Worm (Caenorhabditis elegans) whole organism, late embryonic: ENCODE measurements around the gene T16A1.2.

Experiments
- C38D4.7 ChIP-seq: fragments of 200-800 bp; sonication (Bioruptor generic); optimal IDR thresholded peaks from 2 replicates; lab custom pipeline; 2018; ENCODE audit warnings: mild to moderate bottlenecking, missing genetic modification characterization, moderate library complexity, missing compliant biosample characterization
- K02D7.2 ChIP-seq: sonication (generic microtip); optimal IDR thresholded peaks from 2 replicates; lab custom pipeline; 2017; ENCODE audit warnings: mild to moderate bottlenecking, missing genetic modification characterization, missing compliant biosample characterization
- K09A11.1 ChIP-seq: sonication (generic microtip); optimal IDR thresholded peaks from 2 replicates; lab custom pipeline; 2017; ENCODE audit warnings: antibody characterized with exemption, mild to moderate bottlenecking, missing genetic modification characterization, missing compliant biosample characterization; ENCODE audit not compliant: insufficient read depth
- T23F11.4 ChIP-seq: fragments of 200-800 bp; sonication (Bioruptor generic); optimal IDR thresholded peaks from 2 replicates; lab custom pipeline; 2018; ENCODE audit warnings: mild to moderate bottlenecking, missing genetic modification characterization, missing compliant biosample characterization
- Y22D7AL.16 ChIP-seq: sonication (generic microtip); optimal IDR thresholded peaks from 2 replicates; lab custom pipeline; 2016; ENCODE audit warnings: missing genetic modification characterization, missing compliant biosample characterization
- ceh-19 ChIP-seq: fragments of 200-800 bp; sonication (Bioruptor generic); optimal IDR thresholded peaks from 2 replicates; lab custom pipeline; 2018; ENCODE audit warnings: mild to moderate bottlenecking, missing genetic modification characterization, missing compliant biosample characterization
- ceh-31 ChIP-seq: sonication (generic microtip); optimal IDR thresholded peaks from 2 replicates; lab custom pipeline; 2016; ENCODE audit warnings: missing genetic modification characterization, missing compliant biosample characterization
- ceh-34 ChIP-seq: sonication (generic microtip); optimal IDR thresholded peaks from 2 replicates; lab custom pipeline; 2016; ENCODE audit warnings: mild to moderate bottlenecking, missing genetic modification characterization, missing compliant biosample characterization
- ceh-48 ChIP-seq: sonication (generic microtip); optimal IDR thresholded peaks from 2 replicates; lab custom pipeline; 2016; ENCODE audit warnings: missing genetic modification characterization, inconsistent platforms, missing compliant biosample characterization
- ceh-6 ChIP-seq: fragments of 200-800 bp; sonication (Bioruptor generic); optimal IDR thresholded peaks from 2 replicates; lab custom pipeline; 2018; ENCODE audit warnings: mild to moderate bottlenecking, missing genetic modification characterization, missing compliant biosample characterization
- ceh-9 ChIP-seq: sonication (generic microtip); optimal IDR thresholded peaks from 2 replicates; lab custom pipeline; 2016; ENCODE audit warnings: mild to moderate bottlenecking, missing genetic modification characterization, inconsistent platforms, missing compliant biosample characterization
- che-1 ChIP-seq: sonication (generic microtip); optimal IDR thresholded peaks from 2 replicates; lab custom pipeline; 2016; ENCODE audit warnings: mild to moderate bottlenecking, missing genetic modification characterization, missing compliant biosample characterization
- dve-1 ChIP-seq: sonication (generic microtip); optimal IDR thresholded peaks from 2 replicates; lab custom pipeline; 2017; ENCODE audit warnings: antibody characterized with exemption, mild to moderate bottlenecking, missing genetic modification characterization, missing compliant biosample characterization
- elt-2 ChIP-seq: sonication (generic microtip); optimal IDR thresholded peaks from 2 replicates; lab custom pipeline; 2016; ENCODE audit warnings: missing genetic modification reagents, missing genetic modification characterization, missing compliant biosample characterization
- elt-4 ChIP-seq: sonication (generic microtip); optimal IDR thresholded peaks from 2 replicates; lab custom pipeline; 2016; ENCODE audit warnings: missing genetic modification characterization, missing compliant biosample characterization
- ets-4 ChIP-seq: sonication (generic microtip); optimal IDR thresholded peaks from 2 replicates; lab custom pipeline; 2016; ENCODE audit warnings: missing genetic modification characterization, missing compliant biosample characterization
- fkh-6 ChIP-seq: sonication (generic microtip); optimal IDR thresholded peaks from 2 replicates; lab custom pipeline; 2016; ENCODE audit warnings: missing genetic modification characterization, missing compliant biosample characterization
- hlh-6 ChIP-seq: sonication (generic microtip); optimal IDR thresholded peaks from 2 replicates; lab custom pipeline; 2016; ENCODE audit warnings: missing genotype, missing genetic modification characterization, missing compliant biosample characterization
- lim-6 ChIP-seq: sonication (generic microtip); optimal IDR thresholded peaks from 2 replicates; lab custom pipeline; 2016; ENCODE audit warnings: missing genetic modification characterization, missing compliant biosample characterization
- lin-11 ChIP-seq: fragments of 200-800 bp; sonication (Bioruptor generic); optimal IDR thresholded peaks from 2 replicates; lab custom pipeline; 2018; ENCODE audit warnings: mild to moderate bottlenecking, missing genetic modification characterization, missing compliant biosample characterization
- madf-2 ChIP-seq: sonication (generic microtip); optimal IDR thresholded peaks from 2 replicates; lab custom pipeline; 2017; ENCODE audit warnings: missing genetic modification characterization, missing compliant biosample characterization
- mec-3 ChIP-seq: sonication (generic microtip); optimal IDR thresholded peaks from 2 replicates; lab custom pipeline; 2016; ENCODE audit warnings: borderline replicate concordance, missing genetic modification characterization, missing compliant biosample characterization
- pat-9 ChIP-seq: fragments of 200-800 bp; sonication (Bioruptor generic); optimal IDR thresholded peaks from 2 replicates; lab custom pipeline; 2018; ENCODE audit warnings: mild to moderate bottlenecking, missing genetic modification characterization, moderate library complexity, missing compliant biosample characterization
- pax-1 ChIP-seq: fragments of 150-350 bp; optimal IDR thresholded peaks from 2 replicates; lab custom pipeline; 2014; ENCODE audit warnings: missing biosample characterization, missing genetic modification characterization
- pha-2 ChIP-seq: sonication (generic microtip); optimal IDR thresholded peaks from 2 replicates; lab custom pipeline; 2017; ENCODE audit warnings: mild to moderate bottlenecking, missing genetic modification characterization, missing compliant biosample characterization
- pqm-1 ChIP-seq: sonication (generic microtip); optimal IDR thresholded peaks from 2 replicates; lab custom pipeline; 2016; ENCODE audit warnings: missing genetic modification characterization, missing compliant biosample characterization
- pros-1 ChIP-seq: fragments of 150-350 bp; optimal IDR thresholded peaks from 2 replicates; lab custom pipeline; 2014; ENCODE audit warnings: missing biosample characterization, missing genetic modification reagents, missing genetic modification characterization
- ref-2 ChIP-seq: sonication (generic microtip); optimal IDR thresholded peaks from 2 replicates; lab custom pipeline; 2016; ENCODE audit warnings: missing genetic modification characterization, missing compliant biosample characterization
- rnt-1 ChIP-seq: sonication (generic microtip); optimal IDR thresholded peaks from 2 replicates; lab custom pipeline; 2016; ENCODE audit warnings: missing genetic modification characterization, missing compliant biosample characterization
- sdc-2 ChIP-seq: sonication (generic microtip); optimal IDR thresholded peaks from 2 replicates; lab custom pipeline; 2016; ENCODE audit warnings: missing genotype, missing genetic modification characterization, missing compliant biosample characterization
- sox-2 ChIP-seq: fragments of 200-800 bp; sonication (Bioruptor generic); IDR thresholded peaks from 2 replicates; pipeline ENCODE4 v1.3.6; 2022; ENCODE audit warnings: missing genetic modification reagents, missing genetic modification characterization, missing compliant biosample characterization
- sox-4 ChIP-seq: sonication (generic microtip); optimal IDR thresholded peaks from 2 replicates; lab custom pipeline; 2017; ENCODE audit warnings: mild to moderate bottlenecking, missing genetic modification characterization, inconsistent platforms, missing compliant biosample characterization
- syd-9 ChIP-seq: sonication (generic microtip); optimal IDR thresholded peaks from 2 replicates; lab custom pipeline; 2016; ENCODE audit warnings: mild to moderate bottlenecking, missing genetic modification characterization, moderate library complexity, missing compliant biosample characterization
- tbx-7 ChIP-seq: sonication (generic microtip); optimal IDR thresholded peaks from 2 replicates; lab custom pipeline; 2016; ENCODE audit warnings: missing genotype, missing genetic modification characterization, missing compliant biosample characterization
- unc-3 ChIP-seq, 2 experiments: fragments of 200-800 bp in 1 of 2; sonication (Bioruptor generic) in 1 of 2; sonication (generic microtip) in 1 of 2; conservative IDR thresholded peaks in 1 of 2; optimal IDR thresholded peaks in 1 of 2; 2 replicates each; pipeline versions ENCODE4 v1.3.6 to Lab custom; 2016 to 2022; ENCODE audit warnings: missing compliant biosample characterization in 2 of 2, missing genetic modification characterization in 2 of 2, missing genetic modification reagents in 1 of 2
- unc-42 ChIP-seq: sonication (generic microtip); optimal IDR thresholded peaks from 2 replicates; lab custom pipeline; 2016; ENCODE audit warnings: missing genotype, missing genetic modification characterization, missing compliant biosample characterization
- unc-55 ChIP-seq: sonication (generic microtip); optimal IDR thresholded peaks from 2 replicates; lab custom pipeline; 2017; ENCODE audit warnings: missing biosample characterization, missing genetic modification reagents, missing genetic modification characterization
- unc-86 ChIP-seq: sonication (generic microtip); optimal IDR thresholded peaks from 2 replicates; lab custom pipeline; 2016; ENCODE audit warnings: missing genetic modification characterization, missing compliant biosample characterization
- zip-5 ChIP-seq: sonication (generic microtip); optimal IDR thresholded peaks from 2 replicates; lab custom pipeline; 2016; ENCODE audit warnings: missing genetic modification characterization, missing compliant biosample characterization

T16A1.2 gene

DNA sequence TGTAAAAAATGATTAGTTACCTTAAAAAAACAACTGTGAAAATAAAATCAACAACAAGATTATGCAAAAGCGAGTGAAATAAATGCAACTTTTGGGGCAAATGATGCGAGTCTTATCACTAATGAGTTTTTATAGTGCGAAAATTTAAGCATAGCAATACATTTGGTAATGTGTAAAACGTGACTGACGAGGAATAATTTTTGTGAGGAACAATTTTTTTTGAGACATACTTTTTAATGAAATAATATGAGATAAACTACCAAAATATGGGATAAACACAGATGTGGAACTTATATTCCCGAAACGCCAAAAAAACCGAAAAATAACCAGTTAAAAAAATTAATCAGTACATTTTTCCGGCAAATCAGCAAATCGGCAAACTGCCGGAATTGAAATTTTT, 15.0 kb upstream of the T16A1.2 start, which contains the start of gene F07E5.9:
Gene F07E5.9 (minus strand): TSS at position 101 of the 400 bp plus-strand sequence.
- no peak for TF ChIP-seq T23F11.4 (GFP tag; lab: Kevin White, UChicago)
- no peak for TF ChIP-seq mec-3 (tag; lab: Kevin White, UChicago)
- no peak for TF ChIP-seq unc-42 (tag; lab: Kevin White, UChicago)
- no peak for TF ChIP-seq unc-86 (tag; lab: Kevin White, UChicago)
- no peak for TF ChIP-seq ceh-19 (GFP tag; lab: Kevin White, UChicago)
- TF ChIP-seq dve-1 (tag; lab: Kevin White, UChicago): no peak
- no peak for TF ChIP-seq ceh-6 (GFP tag; lab: Kevin White, UChicago)
- TF ChIP-seq ceh-48 (tag; lab: Kevin White, UChicago): no peak
- TF ChIP-seq ceh-9 (tag; lab: Kevin White, UChicago): no peak
- no peak for TF ChIP-seq pat-9 (tag; lab: Kevin White, UChicago)

DNA sequence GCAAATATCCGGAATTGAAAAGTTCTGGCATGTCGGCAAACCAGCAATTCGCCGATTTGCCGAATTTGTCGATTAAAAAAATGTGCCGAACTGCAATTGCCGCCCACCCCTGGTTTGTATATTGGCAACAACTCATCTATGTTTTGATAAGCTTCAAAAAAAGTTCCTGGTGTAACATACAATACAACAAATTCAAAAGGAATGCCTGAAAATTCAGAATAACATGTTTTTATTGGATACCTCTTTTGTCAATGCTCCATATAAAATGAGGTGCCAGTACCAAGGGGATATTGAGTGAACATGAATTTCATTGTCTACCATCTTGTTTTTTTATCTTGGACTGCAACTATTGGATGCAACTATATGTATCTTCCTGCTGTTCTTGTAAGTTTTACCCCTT, 14.1 kb upstream of the T16A1.2 start, which contains the start of gene T16A1.4:
Gene T16A1.4 (plus strand): TSS at position 301 of the 400 bp plus-strand sequence.
- TF ChIP-seq rnt-1 (tag; lab: Kevin White, UChicago): no peak
- no peak for TF ChIP-seq K09A11.1
- no peak for TF ChIP-seq syd-9 (tag; lab: Kevin White, UChicago)
- no peak for TF ChIP-seq elt-4 (tag; lab: Kevin White, UChicago)
- no peak for TF ChIP-seq fkh-6 (tag; lab: Kevin White, UChicago)
- no peak for TF ChIP-seq madf-2
- no peak for TF ChIP-seq unc-55
- TF ChIP-seq, all 69 proteins: peak for 0

DNA sequence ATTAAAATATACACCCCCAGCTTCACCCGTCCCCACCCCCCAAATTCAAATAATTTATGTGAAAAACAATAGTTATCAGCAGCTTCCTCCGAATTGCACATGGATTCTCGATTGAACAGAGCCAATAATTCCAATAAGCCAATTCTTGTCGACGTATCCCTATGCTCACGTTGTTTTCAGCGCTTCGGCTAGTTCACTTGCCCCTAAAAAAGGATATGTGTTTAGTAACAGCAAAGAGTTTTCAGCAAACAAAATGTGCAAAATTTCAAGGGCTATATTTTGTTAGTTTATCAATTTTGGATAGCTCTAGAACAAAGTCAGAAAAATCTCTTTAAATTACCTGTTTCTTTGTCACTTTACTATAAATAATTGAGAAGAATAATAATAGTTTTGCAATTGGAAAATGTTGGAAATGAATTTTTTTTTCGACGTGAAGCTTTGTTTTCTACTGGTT, 11.6 kb upstream of the T16A1.2 start, which contains the start of the genes T16A1.5 and fbxc-49:
Gene T16A1.5 (minus strand): TSS at position 101 of the 454 bp plus-strand sequence.
Gene fbxc-49 (plus strand): TSS at position 404 of the 454 bp plus-strand sequence.
- TF ChIP-seq pat-9 (tag; lab: Kevin White, UChicago): no peak
- TF ChIP-seq che-1 (tag; lab: Kevin White, UChicago): no peak
- no peak for TF ChIP-seq pha-2
- TF ChIP-seq tbx-7: no peak
- TF ChIP-seq, all 69 proteins: peak for 0

DNA sequence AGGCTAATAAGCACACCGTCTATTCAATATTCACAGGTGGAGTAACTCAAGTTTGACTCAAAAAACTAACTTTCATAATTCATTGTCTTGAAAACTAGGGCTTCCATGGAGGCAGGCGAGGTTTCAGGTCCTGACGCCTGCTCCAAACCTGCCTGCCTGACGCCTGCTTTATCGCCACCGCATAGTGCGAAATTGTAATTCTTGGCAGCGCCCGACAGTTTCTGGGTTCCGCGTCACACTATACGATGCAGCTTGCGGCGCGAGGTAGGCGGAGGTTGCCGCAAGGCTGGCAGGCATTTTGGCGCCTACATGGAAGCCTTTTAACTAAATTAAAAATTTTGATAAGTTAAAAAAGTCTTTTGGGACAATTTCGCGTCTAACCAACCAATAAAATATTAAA, 8.2 kb upstream of the T16A1.2 start:
- TF ChIP-seq ceh-31 (no peak), pqm-1 (tag; lab: Kevin White, UChicago) (no peak), elt-4 (tag; lab: Kevin White, UChicago) (no peak), ceh-34 (no peak)

DNA sequence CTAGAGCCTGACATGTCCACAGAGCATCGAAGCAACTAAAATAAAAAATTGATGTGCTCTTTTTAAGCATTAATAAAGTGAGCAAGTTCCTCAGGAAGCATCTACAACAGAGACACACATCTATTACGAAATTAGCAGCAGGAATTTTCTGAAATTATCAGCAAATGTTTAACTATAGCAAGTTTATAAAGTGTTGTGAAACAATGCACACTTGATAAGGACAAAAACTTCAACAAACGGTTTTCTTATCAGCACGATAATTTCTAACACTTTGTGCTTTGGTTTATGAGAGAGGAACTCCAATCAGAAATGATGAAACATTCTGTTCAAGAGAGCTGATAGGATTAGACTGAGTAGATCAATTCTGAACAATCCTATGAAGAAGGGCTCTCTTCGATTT, 4.8 kb upstream of the T16A1.2 start, which contains the start of gene trpl-5:
Gene trpl-5 (minus strand): TSS at position 32 of the 400 bp plus-strand sequence.
- peak; percentile 80 for TF ChIP-seq elt-2 (tag; lab: Kevin White, UChicago)
- TF ChIP-seq unc-42 (tag; lab: Kevin White, UChicago): no peak

DNA sequence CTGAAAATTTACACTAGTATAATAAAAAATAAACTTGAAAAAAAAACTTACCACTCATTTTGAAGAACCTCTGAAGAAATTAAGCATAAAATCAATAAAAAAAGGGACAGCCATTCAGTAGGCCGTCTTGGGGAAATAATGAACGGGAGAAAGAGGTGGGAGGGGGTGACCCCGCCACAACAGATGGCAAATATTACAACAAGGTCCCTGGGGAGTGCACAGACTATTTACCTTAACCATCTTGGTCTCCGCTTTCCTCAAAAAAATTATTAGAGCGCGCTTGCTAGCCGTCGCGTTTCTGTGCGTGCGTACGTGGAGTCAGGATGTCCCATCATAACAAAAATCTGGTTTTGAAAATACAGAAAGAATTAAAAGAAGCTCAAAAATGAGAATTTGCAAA, 3.4 kb upstream of the T16A1.2 start, which contains the start of gene T16A1.10:
Gene T16A1.10 (minus strand): TSS at position 123 of the 400 bp plus-strand sequence.
- TF ChIP-seq zip-5 (tag; lab: Kevin White, UChicago) (no peak), che-1 (tag; lab: Kevin White, UChicago) (no peak), ets-4 (no peak), lin-11 (tag; lab: Kevin White, UChicago) (no peak), sox-2 (GFP tag; lab: Robert Waterston, UW) (no peak), ceh-9 (tag; lab: Kevin White, UChicago) (no peak), pax-1 (tag; lab: Kevin White, UChicago) (no peak), unc-42 (tag; lab: Kevin White, UChicago) (no peak), ceh-19 (GFP tag; lab: Kevin White, UChicago) (no peak), unc-3 (GFP tag; conservative IDR thresholded peaks at IDR 0.05; lab: Robert Waterston, UW) (no peak), unc-3 (tag; optimal IDR thresholded peaks at IDR 0.05; lab: Kevin White, UChicago) (no peak), ref-2 (no peak), Y22D7AL.16 (tag; lab: Kevin White, UChicago) (no peak), hlh-6 (tag; lab: Kevin White, UChicago) (no peak), lim-6 (tag; lab: Kevin White, UChicago) (no peak), pros-1 (tag; lab: Kevin White, UChicago) (no peak), K02D7.2 (tag; lab: Kevin White, UChicago) (no peak), sox-4 (tag; lab: Kevin White, UChicago) (no peak), sdc-2 (tag; lab: Kevin White, UChicago) (no peak), C38D4.7 (no peak)
